Worm (Caenorhabditis elegans) whole organism, young adult: Measurements from ENCODE around the gene crls-1.

Experiments
- B0019.2 ChIP-seq: fragments of 200-800 bp; sonication (Bioruptor generic); conservative IDR thresholded peaks from 2 replicates; pipeline ENCODE4 v1.3.6; 2022; ENCODE audit warnings: missing genetic modification reagents, missing genetic modification characterization, missing compliant biosample characterization
- B0336.3 ChIP-seq: fragments of 200-800 bp; sonication (Bioruptor generic); IDR thresholded peaks from 2 replicates; pipeline ENCODE4 v1.3.6; 2022; ENCODE audit warnings: missing genetic modification characterization, missing compliant biosample characterization
- D2030.7 ChIP-seq: fragments of 200-800 bp; sonication (Bioruptor generic); IDR thresholded peaks from 2 replicates; pipeline ENCODE4 v1.3.6; 2022; ENCODE audit warnings: missing genetic modification reagents, missing genetic modification characterization, missing compliant biosample characterization
- F57A8.1 ChIP-seq: fragments of 200-800 bp; sonication (Bioruptor generic); optimal IDR thresholded peaks from 2 replicates; lab custom pipeline; 2018; ENCODE audit warnings: mild to moderate bottlenecking, missing genetic modification characterization, moderate library complexity, missing compliant biosample characterization
- F57C9.4 ChIP-seq: sonication (generic microtip); optimal IDR thresholded peaks from 2 replicates; lab custom pipeline; 2017; ENCODE audit warnings: mild to moderate bottlenecking, missing genetic modification characterization, missing compliant biosample characterization
- Y53G8AR.9 ChIP-seq: fragments of 200-800 bp; sonication (Bioruptor generic); conservative IDR thresholded peaks from 2 replicates; pipeline ENCODE4 v1.3.6; 2022; ENCODE audit warnings: missing genetic modification reagents, missing genetic modification characterization, missing compliant biosample characterization
- akir-1 ChIP-seq: fragments of 200-800 bp; sonication (Bioruptor generic); optimal IDR thresholded peaks from 2 replicates; lab custom pipeline; 2018; ENCODE audit warnings: mild to moderate bottlenecking, missing genetic modification characterization, moderate library complexity, missing compliant biosample characterization
- athp-1 ChIP-seq: sonication (generic microtip); optimal IDR thresholded peaks from 2 replicates; lab custom pipeline; 2017; ENCODE audit warnings: mild to moderate bottlenecking, missing genetic modification characterization, missing compliant biosample characterization
- attf-3 ChIP-seq: fragments of 200-800 bp; sonication (Bioruptor generic); conservative IDR thresholded peaks from 2 replicates; pipeline ENCODE4 v1.3.6; 2022; ENCODE audit warnings: missing genetic modification reagents, missing genetic modification characterization, missing compliant biosample characterization
- attf-6 ChIP-seq: fragments of 200-800 bp; sonication (Bioruptor generic); IDR thresholded peaks from 2 replicates; pipeline ENCODE4 v1.3.6; 2022; ENCODE audit warnings: missing genetic modification reagents, missing genetic modification characterization, missing compliant biosample characterization
- bed-1 ChIP-seq: fragments of 200-800 bp; sonication (Bioruptor generic); IDR thresholded peaks from 2 replicates; pipeline ENCODE4 v1.3.6; 2022; ENCODE audit warnings: missing genetic modification reagents, missing genetic modification characterization, missing compliant biosample characterization
- bed-2 ChIP-seq: fragments of 200-800 bp; sonication (Bioruptor generic); IDR thresholded peaks from 2 replicates; pipeline ENCODE4 v1.3.6; 2022; ENCODE audit warnings: missing genetic modification reagents, missing genetic modification characterization, missing compliant biosample characterization
- die-1 ChIP-seq: sonication (generic microtip); optimal IDR thresholded peaks from 2 replicates; lab custom pipeline; 2016; ENCODE audit warnings: missing genotype, mild to moderate bottlenecking, missing genetic modification characterization, missing compliant biosample characterization
- efl-1 ChIP-seq: fragments of 150-350 bp; optimal IDR thresholded peaks from 2 replicates; lab custom pipeline; 2014; ENCODE audit warnings: missing biosample characterization, missing genetic modification reagents, missing genetic modification characterization
- egrh-3 ChIP-seq: fragments of 200-800 bp; sonication (Bioruptor generic); IDR thresholded peaks from 2 replicates; pipeline ENCODE4 v1.3.6; 2022; ENCODE audit warnings: missing genetic modification reagents, missing genetic modification characterization, missing compliant biosample characterization
- ekl-4 ChIP-seq: fragments of 200-800 bp; sonication (Bioruptor generic); IDR thresholded peaks from 2 replicates; pipeline ENCODE4 v1.3.6; 2022; ENCODE audit warnings: missing genetic modification reagents, missing genetic modification characterization, missing compliant biosample characterization
- ets-4 ChIP-seq: fragments of 200-800 bp; sonication (Bioruptor generic); optimal IDR thresholded peaks from 2 replicates; lab custom pipeline; 2018; ENCODE audit warnings: mild to moderate bottlenecking, missing genetic modification characterization, missing compliant biosample characterization
- gei-17 ChIP-seq: fragments of 200-800 bp; sonication (Bioruptor generic); optimal IDR thresholded peaks from 2 replicates; lab custom pipeline; 2018; ENCODE audit warnings: mild to moderate bottlenecking, missing genetic modification characterization, missing compliant biosample characterization
- hrde-1 ChIP-seq: sonication (generic microtip); optimal IDR thresholded peaks from 2 replicates; lab custom pipeline; 2016; ENCODE audit warnings: missing genetic modification characterization, mild to moderate bottlenecking, missing compliant biosample characterization, moderate library complexity, missing genotype, missing genetic modification reagents, borderline replicate concordance
- hsf-1 ChIP-seq: fragments of 200-800 bp; sonication (Bioruptor generic); IDR thresholded peaks from 2 replicates; pipeline ENCODE4 v1.3.6; 2022; ENCODE audit warnings: missing genetic modification reagents, missing genetic modification characterization, missing compliant biosample characterization
- madf-6 ChIP-seq: fragments of 200-800 bp; sonication (Bioruptor generic); IDR thresholded peaks from 2 replicates; pipeline ENCODE4 v1.3.6; 2022; ENCODE audit warnings: missing genetic modification reagents, missing genetic modification characterization, missing compliant biosample characterization
- mel-28 ChIP-seq: sonication (generic microtip); optimal IDR thresholded peaks from 2 replicates; lab custom pipeline; 2016; ENCODE audit warnings: borderline replicate concordance, mild to moderate bottlenecking, missing genetic modification characterization, missing compliant biosample characterization
- nfya-2 ChIP-seq: fragments of 200-800 bp; sonication (Bioruptor generic); IDR thresholded peaks from 2 replicates; pipeline ENCODE4 v1.3.6; 2022; ENCODE audit warnings: missing genetic modification reagents, missing genetic modification characterization, missing compliant biosample characterization
- nfyb-1 ChIP-seq: fragments of 200-800 bp; sonication (Bioruptor generic); IDR thresholded peaks from 2 replicates; pipeline ENCODE4 v1.3.6; 2022; ENCODE audit warnings: missing genetic modification reagents, missing genetic modification characterization, missing compliant biosample characterization
- nhr-80 ChIP-seq: sonication (generic microtip); optimal IDR thresholded peaks from 2 replicates; lab custom pipeline; 2016; ENCODE audit warnings: missing genetic modification characterization, missing compliant biosample characterization
- repo-1 ChIP-seq: sonication (generic microtip); optimal IDR thresholded peaks from 2 replicates; lab custom pipeline; 2017; ENCODE audit warnings: mild to moderate bottlenecking, missing genetic modification characterization, missing compliant biosample characterization
- snpc-1.3 ChIP-seq: sonication (generic microtip); optimal IDR thresholded peaks from 2 replicates; lab custom pipeline; 2017; ENCODE audit warnings: missing genetic modification characterization, mild to moderate bottlenecking, missing compliant biosample characterization, antibody characterized with exemption, moderate library complexity, missing genotype, missing genetic modification reagents; ENCODE audit not compliant: insufficient read depth
- somi-1 ChIP-seq: fragments of 200-800 bp; sonication (Bioruptor generic); optimal IDR thresholded peaks from 2 replicates; lab custom pipeline; 2018; ENCODE audit warnings: mild to moderate bottlenecking, missing genetic modification characterization, missing compliant biosample characterization
- sptf-2 ChIP-seq: fragments of 200-800 bp; sonication (Bioruptor generic); optimal IDR thresholded peaks from 2 replicates; lab custom pipeline; 2018; ENCODE audit warnings: mild to moderate bottlenecking, missing genetic modification characterization, missing compliant biosample characterization
- unc-62 ChIP-seq: fragments of 150-350 bp; optimal IDR thresholded peaks from 2 replicates; lab custom pipeline; 2014; ENCODE audit warnings: missing biosample characterization, missing genetic modification reagents, missing genetic modification characterization
- zfh-2 ChIP-seq: fragments of 200-800 bp; sonication (Bioruptor generic); conservative IDR thresholded peaks from 2 replicates; pipeline ENCODE4 v1.3.6; 2022; ENCODE audit warnings: missing genetic modification reagents, missing genetic modification characterization, missing compliant biosample characterization
- ztf-22 ChIP-seq: fragments of 200-800 bp; sonication (Bioruptor generic); optimal IDR thresholded peaks from 2 replicates; lab custom pipeline; 2018; ENCODE audit warnings: mild to moderate bottlenecking, missing genetic modification characterization, moderate library complexity, missing compliant biosample characterization
- ztf-25 ChIP-seq: fragments of 200-800 bp; sonication (Bioruptor generic); IDR thresholded peaks from 2 replicates; pipeline ENCODE4 v1.3.6; 2022; ENCODE audit warnings: missing genetic modification reagents, missing genetic modification characterization, missing compliant biosample characterization

The crls-1 gene

DNA sequence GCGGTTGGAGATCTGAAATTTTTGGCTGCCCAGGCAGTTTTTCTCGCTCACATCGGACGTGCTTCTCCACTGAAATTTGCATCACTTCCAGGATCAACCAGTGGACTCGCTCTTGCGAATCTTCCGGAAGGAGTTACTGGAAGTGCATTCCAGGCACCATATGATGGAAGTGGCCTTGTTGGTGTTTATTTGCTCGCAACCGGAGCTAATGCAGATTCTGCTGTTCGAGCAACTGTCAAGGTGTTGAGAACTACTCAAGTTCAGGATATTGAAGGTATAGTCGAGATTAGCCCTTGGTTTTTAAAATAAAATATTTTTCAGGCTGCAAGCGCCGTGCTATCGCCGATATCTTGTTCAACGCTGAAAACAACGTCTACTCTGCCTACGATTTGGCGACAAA lies 28.9 kb downstream of the crls-1 start:
- TF ChIP-seq hsf-1 (GFP tag; lab: Robert Waterston, UW) (0 out of 2 replicates have a peak, but pooled peaks have one; percentile 13), ekl-4 (peak; percentile 46; the same call in 1 of the 2 replicates), somi-1 (GFP tag; lab: Kevin White, UChicago) (no peak), attf-6 (GFP tag; lab: Robert Waterston, UW) (0 out of 2 replicates have a peak, but pooled peaks have one; percentile 49), nfyb-1 (GFP tag; lab: Robert Waterston, UW) (peak; percentile 54; the same call in 1 of the 2 replicates), sptf-2 (no peak), ztf-22 (GFP tag; lab: Kevin White, UChicago) (no peak)

DNA sequence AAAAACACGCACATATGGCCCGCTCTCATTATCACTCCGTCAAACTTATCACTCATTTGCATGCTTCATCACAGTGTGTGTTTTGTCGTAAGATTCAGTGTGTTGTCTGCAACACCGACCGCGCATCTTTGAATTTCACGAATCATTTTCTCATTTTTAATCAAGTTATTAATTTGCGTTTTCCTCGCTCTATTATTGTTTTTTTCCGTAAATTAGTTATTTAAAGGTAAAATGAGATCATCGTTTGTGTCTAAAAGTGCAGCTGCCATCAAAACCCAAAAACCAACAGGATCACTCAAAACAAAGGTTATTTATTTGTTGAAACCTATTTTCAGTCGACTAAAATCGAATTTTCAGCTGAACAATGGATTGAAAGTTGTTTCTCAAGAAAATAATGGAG lies 30.1 kb downstream of the crls-1 start, which contains the start of the genes T24C4.5 and ucr-2.3:
Gene T24C4.5 (minus strand): TSS at position 101 of the 400 bp plus-strand sequence.
Gene ucr-2.3 (plus strand): TSS at position 227 of the 400 bp plus-strand sequence.
- TF ChIP-seq athp-1 (tag; lab: Kevin White, UChicago) (no peak), repo-1 (tag; lab: Kevin White, UChicago) (no peak), D2030.7 (GFP tag; lab: Robert Waterston, UW) (no peak)

DNA sequence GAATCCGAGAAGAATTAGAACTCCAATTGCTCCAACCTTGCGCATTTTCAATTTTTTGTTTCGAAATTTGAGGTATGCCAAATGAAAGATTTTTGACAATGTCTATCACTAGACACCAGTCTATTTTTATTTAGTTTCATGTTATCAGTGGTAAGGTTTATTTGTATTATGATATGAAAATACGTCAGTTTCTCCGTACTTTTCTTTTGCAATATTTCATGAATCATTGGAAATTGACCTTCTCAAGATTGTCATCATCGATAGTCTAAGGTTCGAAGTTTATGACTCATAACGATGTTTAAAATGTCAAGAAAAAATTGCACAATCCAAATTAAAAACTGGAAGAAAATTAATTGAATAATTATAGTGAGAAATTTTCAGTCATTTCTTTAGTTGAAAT lies 36.3 kb downstream of the crls-1 start, which contains the start of gene clc-19:
Gene clc-19 (minus strand): TSS at position 135 of the 400 bp plus-strand sequence.
- TF ChIP-seq F57C9.4 (no peak), B0336.3 (GFP tag; lab: Robert Waterston, UW) (no peak), snpc-1.3 (no peak), nhr-80 (tag; lab: Kevin White, UChicago) (peak; percentile 33), zfh-2 (no peak), egrh-3 (GFP tag; lab: Robert Waterston, UW) (no peak), unc-62 (GFP tag; lab: Kevin White, UChicago) (peak; percentile 26), efl-1 (GFP tag; lab: Kevin White, UChicago) (no peak), ztf-25 (GFP tag; lab: Robert Waterston, UW) (no peak)

DNA sequence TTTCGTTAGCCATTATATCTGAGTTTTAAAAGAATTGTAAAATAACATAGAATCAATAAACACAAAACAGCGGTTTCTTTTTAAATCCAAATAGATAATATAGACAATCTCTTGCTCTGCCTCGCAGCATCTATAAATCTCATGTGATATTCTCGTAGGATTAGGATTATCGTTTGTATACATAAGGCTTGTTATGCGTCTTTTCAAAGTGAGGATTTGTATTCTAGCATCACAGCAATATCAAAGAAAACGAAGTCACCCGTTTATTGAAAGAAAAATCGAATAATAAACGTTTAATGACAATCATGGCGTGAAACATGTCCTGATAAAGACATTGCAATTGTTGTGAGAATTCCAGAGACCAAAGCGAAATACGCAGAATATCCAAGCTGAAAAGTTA lies 37.3 kb downstream of the crls-1 start, which contains the start of the genes T24C4.3 and clc-20:
Gene T24C4.3 (minus strand): TSS at position 101 of the 400 bp plus-strand sequence.
Gene clc-20 (plus strand): TSS at position 211 of the 400 bp plus-strand sequence.
- TF ChIP-seq hrde-1 (tag; lab: Kevin White, UChicago) (no peak), ets-4 (no peak), B0019.2 (GFP tag; lab: Robert Waterston, UW) (no peak), akir-1 (no peak), attf-6 (GFP tag; lab: Robert Waterston, UW) (no peak), gei-17 (GFP tag; lab: Kevin White, UChicago) (no peak), attf-3 (no peak)
- TF ChIP-seq, all 124 proteins: peak for 0

DNA sequence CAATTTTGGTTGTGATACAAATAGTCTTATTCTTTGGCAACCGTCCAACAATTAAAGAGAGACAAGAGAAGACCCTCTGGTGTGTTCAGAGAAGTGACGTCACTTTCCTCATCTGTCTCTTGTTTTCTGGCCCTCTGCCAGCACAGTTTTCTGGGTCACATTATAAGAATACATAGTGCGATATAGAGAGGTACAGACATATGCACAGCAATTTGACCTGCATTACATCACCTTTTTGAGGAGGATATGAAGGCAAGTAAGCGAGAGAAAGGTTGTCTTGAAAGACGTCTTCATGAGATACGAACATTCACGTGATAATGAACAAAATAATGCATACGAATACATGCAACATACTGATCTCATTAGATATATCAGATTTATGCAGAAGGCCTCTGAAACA lies 39.1 kb downstream of the crls-1 start:
- TF ChIP-seq nfya-2 (GFP tag; lab: Robert Waterston, UW) (no peak), bed-1 (GFP tag; lab: Robert Waterston, UW) (no peak), gei-17 (GFP tag; lab: Kevin White, UChicago) (no peak), mel-28 (tag; lab: Kevin White, UChicago) (no peak), Y53G8AR.9 (GFP tag; lab: Robert Waterston, UW) (no peak), ztf-25 (GFP tag; lab: Robert Waterston, UW) (no peak), F57A8.1 (no peak), bed-2 (GFP tag; lab: Robert Waterston, UW) (no peak), madf-6 (GFP tag; lab: Robert Waterston, UW) (no peak), die-1 (tag; lab: Kevin White, UChicago) (no peak)
